Fruit fly (Drosophila melanogaster) whole organism, embryonic: ENCODE measurements around the gene Slu7.

Experiments
- Abd-B ChIP-seq: fragments of 200-800 bp; sonication (Bioruptor generic); optimal IDR thresholded peaks from 2 replicates; lab custom pipeline; 2018; ENCODE audit warnings: missing biosample characterization, mild to moderate bottlenecking, missing genetic modification characterization, moderate library complexity
- Atf6 ChIP-seq: fragments of 200-800 bp; sonication (Bioruptor generic); IDR thresholded peaks from 2 replicates; pipeline ENCODE4 v1.3.6; 2022; ENCODE audit warnings: missing biosample characterization, missing genetic modification characterization
- Bgb ChIP-seq: fragments of 200-800 bp; sonication (Bioruptor generic); IDR thresholded peaks from 2 replicates; pipeline ENCODE4 v1.3.6; 2022; ENCODE audit warnings: missing biosample characterization, missing genetic modification characterization; ENCODE audit not compliant: partially characterized antibody
- CG10274 ChIP-seq: fragments of 200-800 bp; sonication (Bioruptor generic); optimal IDR thresholded peaks from 3 replicates; lab custom pipeline; 2017; ENCODE audit warnings: missing biosample characterization, mild to moderate bottlenecking, missing genetic modification characterization
- CG10366 ChIP-seq: fragments of 200-800 bp; sonication (Bioruptor generic); IDR thresholded peaks from 2 replicates; pipeline ENCODE4 v1.3.6; 2022; ENCODE audit warnings: missing biosample characterization, missing genetic modification characterization
- CG11695 ChIP-seq: fragments of 200-800 bp; sonication (Bioruptor generic); IDR thresholded peaks from 3 replicates; pipeline ENCODE4 v1.3.6; 2022; ENCODE audit warnings: missing biosample characterization, missing genetic modification characterization
- CG12942 ChIP-seq: fragments of 200-800 bp; sonication (Bioruptor generic); optimal IDR thresholded peaks from 3 replicates; lab custom pipeline; 2016; ENCODE audit warnings: missing biosample characterization, missing genetic modification characterization
- CG13624 ChIP-seq: fragments of 200-800 bp; sonication (Bioruptor generic); optimal IDR thresholded peaks from 2 replicates; lab custom pipeline; 2016; ENCODE audit warnings: missing biosample characterization, missing genetic modification characterization
- CG1647 ChIP-seq: fragments of 200-800 bp; sonication (Bioruptor generic); optimal IDR thresholded peaks from 3 replicates; lab custom pipeline; 2016; ENCODE audit warnings: missing biosample characterization, missing genetic modification characterization
- CG2129 ChIP-seq: fragments of 200-800 bp; sonication (Bioruptor generic); IDR thresholded peaks from 2 replicates; pipeline ENCODE4 v1.3.6; 2022; ENCODE audit warnings: missing biosample characterization, missing genetic modification characterization; ENCODE audit not compliant: partially characterized antibody
- CG31224 ChIP-seq: fragments of 200-800 bp; sonication (Bioruptor generic); IDR thresholded peaks from 2 replicates; pipeline ENCODE4 v1.3.6; 2022; ENCODE audit warnings: missing biosample characterization, missing genetic modification characterization
- CG33213 ChIP-seq: fragments of 200-800 bp; sonication (Bioruptor generic); optimal IDR thresholded peaks from 3 replicates; lab custom pipeline; 2016; ENCODE audit warnings: missing biosample characterization, missing genetic modification characterization
- CG4617 ChIP-seq: fragments of 200-800 bp; sonication (Bioruptor generic); optimal IDR thresholded peaks from 3 replicates; lab custom pipeline; 2016; ENCODE audit warnings: missing biosample characterization, missing genetic modification characterization, borderline replicate concordance
- CG6813 ChIP-seq: fragments of 200-800 bp; sonication (Bioruptor generic); optimal IDR thresholded peaks from 2 replicates; lab custom pipeline; 2017; ENCODE audit warnings: missing biosample characterization, missing genetic modification characterization, mild to moderate bottlenecking, moderate library complexity, missing genetic modification reagents
- CG7357 ChIP-seq: fragments of 200-800 bp; sonication (Bioruptor generic); IDR thresholded peaks from 3 replicates; pipeline ENCODE4 v1.3.6; 2022; ENCODE audit warnings: missing biosample characterization, missing genetic modification characterization
- CG7372 ChIP-seq: fragments of 200-800 bp; sonication (Bioruptor generic); IDR thresholded peaks from 2 replicates; pipeline ENCODE4 v1.3.6; 2022; ENCODE audit warnings: missing biosample characterization, missing genetic modification characterization
- CG7839 ChIP-seq: fragments of 200-800 bp; sonication (Bioruptor generic); optimal IDR thresholded peaks from 3 replicates; lab custom pipeline; 2018; ENCODE audit warnings: missing biosample characterization, mild to moderate bottlenecking, missing genetic modification characterization, moderate library complexity
- CG8388 ChIP-seq: fragments of 200-800 bp; sonication (Bioruptor generic); optimal IDR thresholded peaks from 2 replicates; lab custom pipeline; 2019; ENCODE audit warnings: missing biosample characterization, mild to moderate bottlenecking, missing genetic modification characterization, moderate library complexity
- CG8944 ChIP-seq: fragments of 200-800 bp; sonication (Bioruptor generic); optimal IDR thresholded peaks from 3 replicates; lab custom pipeline; 2016; ENCODE audit warnings: missing biosample characterization, missing genetic modification characterization
- CTCF ChIP-seq: fragments of 200-800 bp; sonication (Bioruptor generic); optimal IDR thresholded peaks from 2 replicates; lab custom pipeline; 2017; ENCODE audit warnings: missing biosample characterization, mild to moderate bottlenecking, missing genetic modification characterization, moderate library complexity
- Camta ChIP-seq: fragments of 200-800 bp; sonication (Bioruptor generic); optimal IDR thresholded peaks from 2 replicates; lab custom pipeline; 2016; ENCODE audit warnings: missing biosample characterization, missing genetic modification characterization
- H2.0 ChIP-seq: fragments of 200-800 bp; sonication (Bioruptor generic); IDR thresholded peaks from 2 replicates; pipeline ENCODE4 v1.3.6; 2022; ENCODE audit warnings: missing biosample characterization, missing genetic modification characterization
- Opbp ChIP-seq: fragments of 200-800 bp; sonication (Bioruptor generic); IDR thresholded peaks from 3 replicates; pipeline ENCODE4 v1.3.6; 2022; ENCODE audit warnings: missing biosample characterization, missing genetic modification characterization; ENCODE audit not compliant: partially characterized antibody
- Ptx1 ChIP-seq: fragments of 200-800 bp; sonication (Bioruptor generic); IDR thresholded peaks from 2 replicates; pipeline ENCODE4 v1.3.6; 2022; ENCODE audit warnings: missing biosample characterization, missing genetic modification characterization
- Sox100B ChIP-seq: fragments of 200-800 bp; sonication (Bioruptor generic); optimal IDR thresholded peaks from 3 replicates; lab custom pipeline; 2018; ENCODE audit warnings: missing biosample characterization, mild to moderate bottlenecking, missing genetic modification characterization
- TFAM ChIP-seq: fragments of 200-800 bp; sonication (Bioruptor generic); optimal IDR thresholded peaks from 2 replicates; lab custom pipeline; 2017; ENCODE audit warnings: missing biosample characterization, missing genetic modification characterization, inconsistent platforms
- ara ChIP-seq: fragments of 200-800 bp; sonication (Bioruptor generic); IDR thresholded peaks from 2 replicates; pipeline ENCODE4 v1.3.6; 2022; ENCODE audit warnings: missing biosample characterization, missing genetic modification characterization
- bowl ChIP-seq: fragments of 200-800 bp; sonication (Bioruptor generic); IDR thresholded peaks from 2 replicates; pipeline ENCODE4 v1.3.6; 2022; ENCODE audit warnings: missing biosample characterization, missing genetic modification characterization
- crol ChIP-seq: fragments of 200-800 bp; sonication (Bioruptor generic); IDR thresholded peaks from 2 replicates; pipeline ENCODE4 v1.3.6; 2022; ENCODE audit warnings: missing biosample characterization, missing genetic modification characterization
- crp ChIP-seq, 2 experiments: fragments of 200-800 bp; sonication (Bioruptor generic); optimal IDR thresholded peaks; 2 replicates in 1 of 2; 3 replicates in 1 of 2; lab custom pipeline; 2017; ENCODE audit warnings: missing biosample characterization in 2 of 2, missing genetic modification characterization in 2 of 2, mild to moderate bottlenecking in 1 of 2, moderate library complexity in 1 of 2
- da ChIP-seq: fragments of 200-800 bp; sonication (Bioruptor generic); optimal IDR thresholded peaks from 2 replicates; lab custom pipeline; 2016; ENCODE audit warnings: missing biosample characterization, missing genetic modification characterization
- disco-r ChIP-seq: fragments of 200-800 bp; sonication (Bioruptor generic); optimal IDR thresholded peaks from 2 replicates; lab custom pipeline; 2016; ENCODE audit warnings: missing biosample characterization, missing genetic modification characterization
- emc ChIP-seq: fragments of 200-800 bp; sonication (Bioruptor generic); optimal IDR thresholded peaks from 2 replicates; lab custom pipeline; 2016; ENCODE audit warnings: missing biosample characterization, missing genetic modification characterization
- en ChIP-seq: fragments of 200-800 bp; sonication (Bioruptor generic); optimal IDR thresholded peaks from 2 replicates; lab custom pipeline; 2016; ENCODE audit warnings: missing biosample characterization, missing genetic modification characterization
- esg ChIP-seq: fragments of 200-800 bp; sonication (Bioruptor generic); conservative IDR thresholded peaks from 2 replicates; pipeline ENCODE4 v1.3.6; 2022; ENCODE audit warnings: missing biosample characterization, missing genetic modification characterization
- fd96Cb ChIP-seq: fragments of 200-800 bp; sonication (Bioruptor generic); optimal IDR thresholded peaks from 2 replicates; lab custom pipeline; 2018; ENCODE audit warnings: missing biosample characterization, mild to moderate bottlenecking, missing genetic modification characterization, moderate library complexity
- gsb ChIP-seq: fragments of 200-800 bp; sonication (Bioruptor generic); IDR thresholded peaks from 2 replicates; pipeline ENCODE4 v1.3.6; 2022; ENCODE audit warnings: missing biosample characterization, missing genetic modification characterization
- gt ChIP-seq: fragments of 200-800 bp; sonication (Bioruptor generic); IDR thresholded peaks from 2 replicates; pipeline ENCODE4 v1.3.6; 2022; ENCODE audit warnings: missing biosample characterization, missing genetic modification characterization
- hbn ChIP-seq: fragments of 200-800 bp; sonication (Bioruptor generic); IDR thresholded peaks from 2 replicates; pipeline ENCODE4 v1.3.6; 2022; ENCODE audit warnings: missing biosample characterization, missing genetic modification characterization; ENCODE audit not compliant: partially characterized antibody
- inv ChIP-seq: fragments of 200-800 bp; sonication (Bioruptor generic); IDR thresholded peaks from 2 replicates; pipeline ENCODE4 v1.3.6; 2022; ENCODE audit warnings: missing biosample characterization, missing genetic modification characterization; ENCODE audit not compliant: partially characterized antibody
- pan ChIP-seq, 4 experiments: fragments of >200 bp in 3 of 4; fragments of 200-800 bp in 1 of 4; sonication (Bioruptor generic) in 1 of 4; optimal IDR thresholded peaks in 3 of 4; IDR thresholded peaks in 1 of 4; 2 replicates each; pipeline versions ENCODE4 v1.3.6 to Lab custom; 2017 to 2022; ENCODE audit warnings: missing biosample characterization in 2 of 4, missing genetic modification characterization in 2 of 4, mixed read lengths in 1 of 4
- pfk ChIP-seq: fragments of 200-800 bp; sonication (Bioruptor generic); optimal IDR thresholded peaks from 2 replicates; lab custom pipeline; 2018; ENCODE audit warnings: missing biosample characterization, mild to moderate bottlenecking, missing genetic modification characterization, moderate library complexity
- pros ChIP-seq: fragments of 200-800 bp; sonication (Bioruptor generic); optimal IDR thresholded peaks from 3 replicates; lab custom pipeline; 2019; ENCODE audit warnings: missing biosample characterization, mild to moderate bottlenecking, missing genetic modification characterization, moderate library complexity
- pzg ChIP-seq: fragments of 200-800 bp; sonication (Bioruptor generic); optimal IDR thresholded peaks from 3 replicates; lab custom pipeline; 2018; ENCODE audit warnings: missing biosample characterization, mild to moderate bottlenecking, missing genetic modification characterization, moderate library complexity
- sc ChIP-seq, 3 experiments: fragments of >200 bp in 2 of 3; fragments of 200-800 bp in 1 of 3; sonication (Bioruptor generic) in 1 of 3; optimal IDR thresholded peaks; 2 replicates in 2 of 3; 3 replicates in 1 of 3; lab custom pipeline; 2017; ENCODE audit warnings: mild to moderate bottlenecking in 1 of 3, missing biosample characterization in 1 of 3, missing genetic modification characterization in 1 of 3, missing genetic modification reagents in 1 of 3
- slbo ChIP-seq: fragments of 200-800 bp; sonication (Bioruptor generic); IDR thresholded peaks from 2 replicates; pipeline ENCODE4 v1.3.6; 2022; ENCODE audit warnings: missing biosample characterization, missing genetic modification characterization
- twi ChIP-seq: fragments of 200-800 bp; optimal IDR thresholded peaks from 2 replicates; lab custom pipeline; 2019; ENCODE audit warnings: missing biosample characterization, mild to moderate bottlenecking, missing genetic modification characterization, moderate library complexity
- wdn ChIP-seq: fragments of 200-800 bp; sonication (Bioruptor generic); IDR thresholded peaks from 2 replicates; pipeline ENCODE4 v1.3.6; 2022; ENCODE audit warnings: missing biosample characterization, missing genetic modification characterization

Slu7 gene

dm6 chr3R:29040526-29041195 lies 1.8 kb upstream of the Slu7 start (continued):
- TF ChIP-seq CG11695 (peak; percentile 86), wdn (GFP tag; lab: Robert Waterston, UW) (no peak), gsb (no peak), Bgb (GFP tag; lab: Robert Waterston, UW) (no peak), bowl (no peak), CG7372 (GFP tag; lab: Robert Waterston, UW) (0 out of 2 replicates have a peak, but pooled peaks have one; percentile 34), crp (GFP tag; optimal IDR thresholded peaks at IDR 0.05; lab: Kevin White, UChicago) (no peak), da (GFP tag; lab: Kevin White, UChicago) (no peak), crol (GFP tag; lab: Robert Waterston, UW) (no peak), sc (optimal IDR thresholded peaks at IDR 0.05; lab: Kevin White, UChicago) (no peak), sc (GFP tag; optimal IDR thresholded peaks at IDR 0.05; lab: Kevin White, UChicago) (peak; percentile 54), CG8944 (GFP tag; lab: Kevin White, UChicago) (no peak), gt (GFP tag; lab: Robert Waterston, UW) (no peak), Abd-B (GFP tag; lab: Kevin White, UChicago) (no peak), Sox100B (GFP tag; lab: Kevin White, UChicago) (peak; percentile 87), CG2129 (GFP tag; lab: Robert Waterston, UW) (no peak), en (GFP tag; lab: Kevin White, UChicago) (no peak), TFAM (GFP tag; lab: Kevin White, UChicago) (no peak), inv (GFP tag; lab: Robert Waterston, UW) (no peak), twi (no peak), pan (optimal IDR thresholded peaks at IDR 0.05; lab: Kevin White, UChicago) (no peak), pan (GFP tag; optimal IDR thresholded peaks at IDR 0.05 in 1 of 2, IDR thresholded peaks at IDR 0.05 in 1 of 2) (peak in 1 of 2 experiments; percentile 44), esg (GFP tag; lab: Robert Waterston, UW) (peak; percentile 54), pros (GFP tag; lab: Kevin White, UChicago) (no peak), slbo (peak; percentile 46), Atf6 (GFP tag; lab: Robert Waterston, UW) (peak; percentile 74), CG10274 (GFP tag; lab: Kevin White, UChicago) (peak; percentile 15), CG13624 (GFP tag; lab: Kevin White, UChicago) (no peak), CG8388 (peak; percentile 58), emc (no peak), CG33213 (GFP tag; lab: Kevin White, UChicago) (no peak), Opbp (GFP tag; lab: Robert Waterston, UW) (no peak), Camta (GFP tag; lab: Kevin White, UChicago) (no peak), CG7839 (no peak), pfk (GFP tag; lab: Kevin White, UChicago) (no peak), CG31224 (no peak; the same call in 1 of the 2 replicates), hbn (GFP tag; lab: Robert Waterston, UW) (no peak)

- TF ChIP-seq CG12942 (GFP tag; lab: Kevin White, UChicago) (no peak), CG7357 (GFP tag; lab: Robert Waterston, UW) (no peak), Ptx1 (GFP tag; lab: Robert Waterston, UW) (0 out of 2 replicates have a peak, but pooled peaks have one; percentile 7), Opbp (GFP tag; lab: Robert Waterston, UW) (0 out of 3 replicates have a peak, but pooled peaks have one; percentile 31), pzg (GFP tag; lab: Kevin White, UChicago) (peak; percentile 62), CG33213 (GFP tag; lab: Kevin White, UChicago) (peak; percentile 46), H2.0 (no peak), CG4617 (GFP tag; lab: Kevin White, UChicago) (peak; percentile 41), CG10366 (no peak), disco-r (GFP tag; lab: Kevin White, UChicago) (no peak), CTCF (no peak), CG6813 (GFP tag; lab: Kevin White, UChicago) (no peak), fd96Cb (tag; lab: Kevin White, UChicago) (peak; percentile 8), ara (GFP tag; lab: Robert Waterston, UW) (no peak), CG1647 (GFP tag; lab: Kevin White, UChicago) (peak; percentile 30)
Observed at dm6 chr3R:29039704-29040430, 996 bp upstream of the Slu7 start.
